Fruit fly (Drosophila melanogaster): Measurements from ENCODE around the gene GstO1.
A peak's percentile ranks its signal among the peaks of the same experiment; 100 is the strongest.

Gene GstO1

DNA sequence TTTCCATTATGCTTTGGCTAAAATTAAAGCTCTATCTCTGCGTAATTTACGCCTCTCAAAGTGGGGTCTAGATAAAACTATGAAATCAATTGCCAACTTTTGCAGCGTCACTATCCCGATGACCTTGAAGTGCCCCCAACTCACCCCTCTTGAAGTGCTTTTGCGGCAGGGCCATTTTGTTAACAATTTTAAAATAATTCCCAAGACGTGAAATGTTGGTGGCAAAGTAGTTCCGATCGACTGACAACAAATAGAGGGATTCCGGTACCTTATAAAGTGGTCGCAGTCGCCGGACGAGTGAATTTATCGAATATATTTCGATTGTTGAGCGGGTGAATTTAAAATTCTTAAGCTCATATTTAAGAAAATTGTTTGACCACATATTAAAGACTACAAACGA, 1.4 kb downstream of the GstO1 start, which contains the start of gene GstO2 (continued):
- TF ChIP-seq CG1603 (tag; optimal IDR thresholded peaks at IDR 0.05) (peak; percentile 25), Blimp-1 (GFP tag; optimal IDR thresholded peaks at IDR 0.05) (no peak), CG10267 (tag; optimal IDR thresholded peaks at IDR 0.05) (peak; percentile 4), CG6854 (GFP tag; optimal IDR thresholded peaks at IDR 0.05) (no peak), CG11560 (tag; IDR thresholded peaks at IDR 0.05) (peak; percentile 96), lola (GFP tag; optimal IDR thresholded peaks at IDR 0.05) (no peak), E2f2 (GFP tag; IDR thresholded peaks at IDR 0.05) (peak; percentile 93), Dref (GFP tag; IDR thresholded peaks at IDR 0.05) (peak; percentile 70), nerfin-2 (GFP tag; IDR thresholded peaks at IDR 0.05; ENCODE audit: partially characterized antibody) (peak; percentile 30; the same call in 1 of the 2 replicates), jing (GFP tag; optimal IDR thresholded peaks at IDR 0.05) (no peak), CG4617 (GFP tag; optimal IDR thresholded peaks at IDR 0.05; ENCODE audit: borderline replicate concordance) (peak; percentile 13), HLH4C (GFP tag; IDR thresholded peaks at IDR 0.05; ENCODE audit: partially characterized antibody) (peak; percentile 55; the same call in 1 of the 3 replicates), CG2116 (GFP tag; optimal IDR thresholded peaks at IDR 0.05) (peak; percentile 47), shn (GFP tag; optimal IDR thresholded peaks at IDR 0.05) (no peak), NfI (GFP tag; optimal IDR thresholded peaks at IDR 0.05) (no peak), Sry-δ (GFP tag; optimal IDR thresholded peaks at IDR 0.05) (peak; percentile 78), Sox100B (GFP tag; optimal IDR thresholded peaks at IDR 0.05) (no peak), ERR (GFP tag; optimal IDR thresholded peaks at IDR 0.05) (peak; percentile 92), ftz-f1 (GFP tag; optimal IDR thresholded peaks at IDR 0.05) (peak; percentile 51), wek (GFP tag; optimal IDR thresholded peaks at IDR 0.05) (peak; percentile 98), CG10959 (GFP tag; IDR thresholded peaks at IDR 0.05) (no peak), trh (GFP tag; optimal IDR thresholded peaks at IDR 0.05) (no peak), CG10147 (GFP tag; optimal IDR thresholded peaks at IDR 0.05) (no peak), Bgb (GFP tag; IDR thresholded peaks at IDR 0.05; ENCODE audit: partially characterized antibody) (peak; percentile 50), al (GFP tag; IDR thresholded peaks at IDR 0.05) (no peak), Dll (GFP tag; IDR thresholded peaks at IDR 0.05; ENCODE audit: partially characterized antibody) (peak; percentile 60; the same call in 3 of the 4 replicates), row (GFP tag; IDR thresholded peaks at IDR 0.05) (peak; percentile 18; the same call in 1 of the 3 replicates), trem (tag; optimal IDR thresholded peaks at IDR 0.05) (peak; percentile 33), CG15601 (tag; optimal IDR thresholded peaks at IDR 0.05) (no peak), Fer2 (tag; optimal IDR thresholded peaks at IDR 0.05) (no peak), Scr (GFP tag; IDR thresholded peaks at IDR 0.05; ENCODE audit: partially characterized antibody) (peak; percentile 47; the same call in 1 of the 2 replicates), unc-4 (GFP tag; IDR thresholded peaks at IDR 0.05; ENCODE audit: partially characterized antibody) (peak; percentile 51), exex (tag; optimal IDR thresholded peaks at IDR 0.05) (peak; percentile 33), gem (tag; optimal IDR thresholded peaks at IDR 0.05) (no peak), hb (GFP tag; IDR thresholded peaks at IDR 0.05; ENCODE audit: partially characterized antibody) (no peak), CG16813 (GFP tag; IDR thresholded peaks at IDR 0.05; ENCODE audit: partially characterized antibody) (peak; percentile 28; the same call in 1 of the 3 replicates), hkb (optimal IDR thresholded peaks at IDR 0.05) (no peak), hkb (GFP tag; IDR thresholded peaks at IDR 0.05) (peak; percentile 30; the same call in 1 of the 2 replicates), CG15514 (GFP tag; optimal IDR thresholded peaks at IDR 0.05) (peak; percentile 98), unpg (GFP tag; optimal IDR thresholded peaks at IDR 0.05) (no peak), stwl (tag; optimal IDR thresholded peaks at IDR 0.05) (peak; percentile 31), pros (GFP tag; optimal IDR thresholded peaks at IDR 0.05) (no peak), NFAT (GFP tag; IDR thresholded peaks at IDR 0.05) (peak; percentile 44; the same call in 1 of the 2 replicates), Fer1 (GFP tag; optimal IDR thresholded peaks at IDR 0.05) (peak; percentile 17), CG32767 (GFP tag; IDR thresholded peaks at IDR 0.05) (no peak), sug (tag; optimal IDR thresholded peaks at IDR 0.05) (peak; percentile 62), Doc3 (GFP tag; IDR thresholded peaks at IDR 0.05; ENCODE audit: partially characterized antibody) (0 out of 3 replicates have a peak, but pooled peaks have one; percentile 25), ind (GFP tag; optimal IDR thresholded peaks at IDR 0.05) (no peak)

Data from whole organism, embryonic.